Fruit fly (Drosophila melanogaster) S2 (cell line): ENCODE results near the gene TM9SF3.

Experiments
- CG8478 ChIP-seq: fragments of >200 bp; optimal IDR thresholded peaks from 2 replicates; lab custom pipeline; 2018
- CTCF ChIP-seq, 2 experiments: fragments of >200 bp; optimal IDR thresholded peaks; 2 replicates each; lab custom pipeline; 2018

DNA sequence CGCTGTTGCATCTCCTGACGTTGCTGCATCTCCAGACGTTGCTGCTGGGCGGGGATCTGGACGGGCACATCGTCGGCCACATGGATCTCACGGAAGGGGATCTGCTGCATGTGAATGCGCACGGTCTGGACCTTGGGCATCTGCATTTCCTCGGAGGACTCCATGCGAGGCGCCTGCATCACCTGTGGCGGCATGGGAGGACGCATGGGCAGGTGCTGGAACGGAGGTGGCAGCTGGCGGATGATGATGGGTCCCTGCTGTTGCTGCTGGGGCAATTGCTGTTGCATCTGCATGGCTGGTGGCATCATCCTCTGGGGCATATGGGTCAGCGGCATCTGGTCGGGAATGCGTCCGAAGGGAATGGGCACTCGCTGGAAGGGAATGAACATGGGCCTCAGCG, 35.4 kb downstream of the TM9SF3 start:
- TF ChIP-seq CG8478 (lab: Kevin White, UChicago) (no peak), CTCF (optimal IDR thresholded peaks at IDR 0.05; lab: Kevin White, UChicago) (no peak)
